Worm (Caenorhabditis elegans): ENCODE measurements around the gene F41F3.1.
A peak's percentile ranks its signal among the peaks of the same experiment; 100 is the strongest.

F41F3.1 gene

DNA sequence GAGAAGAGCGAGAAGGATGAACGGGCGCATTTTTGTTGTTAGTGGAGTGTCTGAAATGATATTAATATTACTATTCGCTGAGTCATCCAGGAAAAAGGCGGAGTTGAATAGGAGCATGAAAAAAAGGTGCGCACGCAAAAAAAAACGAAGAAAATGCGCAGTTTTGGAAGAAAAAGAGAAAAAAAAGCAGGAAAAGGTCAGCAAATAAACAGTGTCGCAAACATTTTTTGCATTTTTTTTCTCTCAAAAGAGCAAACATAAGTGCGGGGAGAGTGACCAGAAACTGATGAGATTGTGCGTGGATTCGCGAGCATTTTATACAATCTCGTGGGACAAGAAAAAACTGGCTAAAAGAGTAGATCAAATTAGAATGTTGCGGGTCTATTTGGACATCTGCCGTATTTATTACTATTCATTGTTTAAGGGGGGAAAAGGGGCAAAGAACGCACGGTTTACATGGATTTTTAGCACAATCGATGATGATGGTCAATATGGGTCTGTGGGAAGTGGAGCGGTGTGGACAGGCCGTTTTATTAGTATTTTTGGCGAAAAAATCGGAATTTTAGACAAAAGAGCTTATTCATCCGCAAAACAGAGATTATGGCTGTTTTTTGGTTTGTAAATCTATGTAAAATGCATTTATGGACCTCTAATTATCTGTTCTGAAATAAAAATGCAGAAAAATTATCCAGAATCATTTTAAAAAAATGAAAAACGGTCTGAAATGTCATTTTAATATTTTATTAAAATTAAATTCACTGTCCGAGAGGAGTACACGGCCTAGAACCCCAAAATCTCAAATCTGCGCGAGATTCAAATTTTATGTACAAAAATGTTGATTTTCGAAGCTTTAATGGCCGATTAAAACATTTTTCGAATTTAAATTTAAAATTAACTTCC is 38.3 kb downstream of the F41F3.1 start, which contains the start of gene cpg-8 (continued):
- no peak for TF ChIP-seq C17E4.6 (GFP tag; IDR thresholded peaks at IDR 0.05)
- TF ChIP-seq nfya-1 (tag; optimal IDR thresholded peaks at IDR 0.05; ENCODE audit: borderline replicate concordance, insufficient read depth) = no peak
- peak; percentile 56 for TF ChIP-seq xnd-1 (tag; optimal IDR thresholded peaks at IDR 0.05)
- TF ChIP-seq Y56A3A.18 (GFP tag; IDR thresholded peaks at IDR 0.05) = no peak
- TF ChIP-seq B0336.3 (GFP tag; IDR thresholded peaks at IDR 0.05) = peak; percentile 15; the same call in 1 of the 2 replicates
- no peak for TF ChIP-seq ZK185.1 (tag; optimal IDR thresholded peaks at IDR 0.05; ENCODE audit: poor library complexity, severe bottlenecking)
- TF ChIP-seq F57A8.1 (GFP tag; optimal IDR thresholded peaks at IDR 0.05) = no peak
- TF ChIP-seq mxl-1 (tag; optimal IDR thresholded peaks at IDR 0.05) = no peak
- TF ChIP-seq aptf-2 (GFP tag; conservative IDR thresholded peaks at IDR 0.05) = peak; percentile 52; the same call in 1 of the 2 replicates
- TF ChIP-seq Y67H2A.10 (GFP tag; conservative IDR thresholded peaks at IDR 0.05) = no peak

DNA sequence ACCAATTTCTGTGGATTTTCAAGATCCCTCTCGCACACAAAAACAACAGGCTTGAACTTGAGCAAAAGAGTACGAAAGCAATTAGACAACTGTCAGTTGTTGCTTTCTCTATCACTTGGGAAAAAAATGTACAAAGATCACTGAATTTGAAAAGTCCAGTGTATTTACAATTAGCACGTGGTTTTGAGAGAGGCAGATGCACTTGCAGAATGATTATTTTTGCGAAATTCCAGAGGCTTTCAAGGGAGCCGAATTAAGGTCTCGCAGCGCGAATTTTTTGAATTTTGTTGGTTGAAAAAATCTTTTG is 38.9 kb downstream of the F41F3.1 start:
- TF ChIP-seq nhr-27 (tag; optimal IDR thresholded peaks at IDR 0.05) (no peak), aptf-2 (GFP tag; conservative IDR thresholded peaks at IDR 0.05) (no peak), ceh-79 (tag; optimal IDR thresholded peaks at IDR 0.05) (no peak)

DNA sequence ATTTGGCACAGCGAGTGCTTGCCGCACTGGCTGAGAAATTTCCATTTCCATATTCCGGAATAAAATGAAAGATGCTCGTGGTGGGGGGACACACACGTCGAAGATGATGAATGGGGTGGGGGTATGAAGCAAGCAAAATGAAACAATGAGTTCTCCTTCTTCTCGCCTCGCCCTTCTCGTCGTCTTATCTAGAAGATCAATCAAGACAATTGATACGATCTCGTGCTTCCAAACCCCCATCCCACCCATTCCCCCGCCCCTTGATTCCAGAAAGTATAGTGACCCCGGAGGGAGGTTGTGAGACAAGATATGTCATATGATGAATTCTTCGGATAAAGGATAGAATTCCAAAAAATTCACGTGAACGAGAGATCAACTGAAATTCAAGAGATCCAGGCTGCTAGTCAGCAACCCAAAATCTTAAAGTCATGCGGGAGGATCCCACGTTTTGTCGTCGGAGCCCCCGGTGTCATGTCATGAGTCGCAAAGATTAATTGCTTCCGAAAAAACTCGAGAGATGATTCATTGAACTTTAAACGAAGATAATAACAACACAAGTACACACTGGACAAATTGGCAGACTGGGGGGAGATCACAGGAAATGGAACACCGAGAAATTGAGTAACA is 40.2 kb downstream of the F41F3.1 start:
- TF ChIP-seq dpff-1 (tag; optimal IDR thresholded peaks at IDR 0.05) = peak; percentile 16
- peak; percentile 26 for TF ChIP-seq K12H6.12 (tag; optimal IDR thresholded peaks at IDR 0.05)
- no peak for TF ChIP-seq snpc-1.3 (tag; optimal IDR thresholded peaks at IDR 0.05; ENCODE audit: insufficient read depth)

DNA sequence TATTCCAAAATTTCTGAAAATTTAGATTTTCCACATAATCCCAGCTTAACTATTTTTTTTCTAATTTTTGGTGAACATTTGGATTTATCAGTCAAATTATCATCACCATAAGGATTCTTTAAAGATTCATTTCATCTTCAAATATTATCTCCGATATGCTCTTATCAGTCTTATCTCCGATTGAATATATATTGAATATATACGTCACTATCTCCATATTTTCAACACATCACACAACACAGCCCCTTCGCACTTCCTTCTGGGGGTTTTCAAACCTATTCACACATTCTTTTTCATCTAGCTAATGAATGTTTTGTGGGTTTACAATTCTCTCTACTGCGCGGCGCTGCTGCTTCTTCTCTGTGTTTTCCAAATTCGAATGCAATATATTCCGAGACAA is 44.3 kb downstream of the F41F3.1 start:
- no peak for TF ChIP-seq nfyb-1 (GFP tag; IDR thresholded peaks at IDR 0.05)
- TF ChIP-seq Y53G8AR.9 (GFP tag; conservative IDR thresholded peaks at IDR 0.05) = no peak
- TF ChIP-seq ceh-79 (tag; optimal IDR thresholded peaks at IDR 0.05) = no peak
- TF ChIP-seq F52B5.7 (tag; optimal IDR thresholded peaks at IDR 0.05) = no peak
- no peak for TF ChIP-seq cebp-1 (GFP tag; IDR thresholded peaks at IDR 0.05)
- TF ChIP-seq cebp-1 (tag; optimal IDR thresholded peaks at IDR 0.05) = no peak
- no peak for TF ChIP-seq snpc-3.4 (tag; optimal IDR thresholded peaks at IDR 0.05)
- no peak for TF ChIP-seq ztf-6 (GFP tag; IDR thresholded peaks at IDR 0.05)
- no peak for TF ChIP-seq F55B11.4 (tag; optimal IDR thresholded peaks at IDR 0.05; ENCODE audit: borderline replicate concordance, insufficient read depth)
- TF ChIP-seq tlf-1 (GFP tag; optimal IDR thresholded peaks at IDR 0.05) = no peak
- TF ChIP-seq mes-4 (tag; optimal IDR thresholded peaks at IDR 0.05) = no peak
- TF ChIP-seq nhr-179 (tag; optimal IDR thresholded peaks at IDR 0.05) = no peak
- no peak for TF ChIP-seq dpff-1 (tag; optimal IDR thresholded peaks at IDR 0.05)
- TF ChIP-seq Y95B8A.8 (GFP tag; IDR thresholded peaks at IDR 0.05) = no peak
- no peak for TF ChIP-seq C17E4.6 (GFP tag; IDR thresholded peaks at IDR 0.05)
- TF ChIP-seq lin-35 (GFP tag; optimal IDR thresholded peaks at IDR 0.05) = no peak
- TF ChIP-seq nfya-2 (GFP tag; IDR thresholded peaks at IDR 0.05) = no peak
- no peak for TF ChIP-seq snpc-1.1 (tag; optimal IDR thresholded peaks at IDR 0.05; ENCODE audit: insufficient read depth)
- no peak for TF ChIP-seq ceh-58 (GFP tag; IDR thresholded peaks at IDR 0.05)
- TF ChIP-seq hmg-1.2 (GFP tag; IDR thresholded peaks at IDR 0.05) = no peak

Data from whole organism, young adult.